Fruit fly (Drosophila melanogaster) whole organism, embryonic: ENCODE measurements around the gene CG14370.

ENCODE experiments used
- Abd-B ChIP-seq: fragments of 200-800 bp; sonication (Bioruptor generic); optimal IDR thresholded peaks from 2 replicates; lab custom pipeline; 2018; ENCODE audit warnings: missing biosample characterization, mild to moderate bottlenecking, missing genetic modification characterization, moderate library complexity
- Atf-2 ChIP-seq: fragments of 200-800 bp; sonication (Bioruptor generic); optimal IDR thresholded peaks from 2 replicates; lab custom pipeline; 2016; ENCODE audit warnings: missing biosample characterization, missing genetic modification characterization
- Awh ChIP-seq: fragments of 200-800 bp; sonication (Bioruptor generic); IDR thresholded peaks from 2 replicates; pipeline ENCODE4, ENCODE4 v1.3.6; 2022; ENCODE audit warnings: missing biosample characterization, missing genetic modification characterization
- CG11247 ChIP-seq: fragments of 200-800 bp; sonication (Bioruptor generic); IDR thresholded peaks from 2 replicates; pipeline ENCODE4 v1.3.6; 2022; ENCODE audit warnings: missing biosample characterization, missing genetic modification characterization
- CG11504 ChIP-seq: fragments of 200-800 bp; sonication (Bioruptor generic); optimal IDR thresholded peaks from 3 replicates; lab custom pipeline; 2019; ENCODE audit warnings: missing biosample characterization, mild to moderate bottlenecking, missing genetic modification characterization, moderate library complexity
- CG12104 ChIP-seq: fragments of 200-800 bp; sonication (Bioruptor generic); optimal IDR thresholded peaks from 3 replicates; lab custom pipeline; 2016; ENCODE audit warnings: missing biosample characterization, missing genetic modification characterization
- CG12219 ChIP-seq: fragments of 200-800 bp; sonication (Bioruptor generic); optimal IDR thresholded peaks from 3 replicates; lab custom pipeline; 2018; ENCODE audit warnings: missing biosample characterization, mild to moderate bottlenecking, missing genetic modification characterization
- CG12391 ChIP-seq: fragments of 200-800 bp; sonication (Bioruptor generic); optimal IDR thresholded peaks from 3 replicates; lab custom pipeline; 2018; ENCODE audit warnings: missing biosample characterization, mild to moderate bottlenecking, missing genetic modification characterization, moderate library complexity
- CG1602 ChIP-seq: fragments of 200-800 bp; sonication (Bioruptor generic); optimal IDR thresholded peaks from 3 replicates; lab custom pipeline; 2016; ENCODE audit warnings: missing biosample characterization, missing genetic modification characterization
- CG16813 ChIP-seq: fragments of 200-800 bp; sonication (Bioruptor generic); IDR thresholded peaks from 3 replicates; pipeline ENCODE4 v1.3.6; 2022; ENCODE audit warnings: missing biosample characterization, missing genetic modification characterization; ENCODE audit not compliant: partially characterized antibody
- CG17912 ChIP-seq: fragments of 200-800 bp; sonication (Bioruptor generic); optimal IDR thresholded peaks from 2 replicates; lab custom pipeline; 2018; ENCODE audit warnings: missing biosample characterization, mild to moderate bottlenecking, missing genetic modification characterization
- CG31441 ChIP-seq: fragments of 200-800 bp; sonication (Bioruptor generic); IDR thresholded peaks from 2 replicates; pipeline ENCODE4 v1.3.6; 2022; ENCODE audit warnings: missing biosample characterization, missing genetic modification characterization
- CG3726 ChIP-seq: fragments of 200-800 bp; sonication (Bioruptor generic); IDR thresholded peaks from 3 replicates; pipeline ENCODE4, ENCODE4 v1.3.6; 2022; ENCODE audit warnings: missing biosample characterization, missing genetic modification characterization
- CG7372 ChIP-seq: fragments of 200-800 bp; sonication (Bioruptor generic); IDR thresholded peaks from 2 replicates; pipeline ENCODE4 v1.3.6; 2022; ENCODE audit warnings: missing biosample characterization, missing genetic modification characterization
- CG7839 ChIP-seq: fragments of 200-800 bp; sonication (Bioruptor generic); optimal IDR thresholded peaks from 3 replicates; lab custom pipeline; 2018; ENCODE audit warnings: missing biosample characterization, mild to moderate bottlenecking, missing genetic modification characterization, moderate library complexity
- CG8478 ChIP-seq: fragments of >200 bp; optimal IDR thresholded peaks from 2 replicates; lab custom pipeline; 2018
- CG8924 ChIP-seq: fragments of 200-800 bp; optimal IDR thresholded peaks from 3 replicates; lab custom pipeline; 2019; ENCODE audit warnings: missing biosample characterization, mild to moderate bottlenecking, missing genetic modification characterization, moderate library complexity
- D19A ChIP-seq: fragments of 200-800 bp; optimal IDR thresholded peaks from 3 replicates; lab custom pipeline; 2019; ENCODE audit warnings: missing biosample characterization, mild to moderate bottlenecking, missing genetic modification characterization, moderate library complexity
- Doc2 ChIP-seq: fragments of 200-800 bp; sonication (Bioruptor generic); IDR thresholded peaks from 2 replicates; pipeline ENCODE4 v1.3.6; 2022; ENCODE audit warnings: missing biosample characterization, missing genetic modification characterization
- Drgx ChIP-seq: fragments of 200-800 bp; sonication (Bioruptor generic); IDR thresholded peaks from 2 replicates; pipeline ENCODE4 v1.3.6; 2022; ENCODE audit warnings: missing biosample characterization, missing genetic modification characterization
- Gug ChIP-seq: fragments of 200-800 bp; sonication (Bioruptor generic); IDR thresholded peaks from 4 replicates; pipeline ENCODE4 v1.3.6; 2022; ENCODE audit warnings: missing biosample characterization, missing genetic modification characterization
- Hr51 ChIP-seq, 2 experiments: fragments of 200-800 bp; sonication (Bioruptor generic); optimal IDR thresholded peaks; 2 replicates in 1 of 2; 3 replicates in 1 of 2; lab custom pipeline; 2016 to 2018; ENCODE audit warnings: missing biosample characterization in 2 of 2, missing genetic modification characterization in 2 of 2, mild to moderate bottlenecking in 1 of 2, moderate library complexity in 1 of 2
- Sin3A ChIP-seq: fragments of >200 bp; optimal IDR thresholded peaks from 2 replicates; lab custom pipeline; 2018
- Six4 ChIP-seq: fragments of 200-800 bp; sonication (Bioruptor generic); optimal IDR thresholded peaks from 2 replicates; lab custom pipeline; 2016; ENCODE audit warnings: missing biosample characterization, missing genetic modification characterization
- Sry-δ ChIP-seq: fragments of 200-800 bp; sonication (Bioruptor generic); optimal IDR thresholded peaks from 2 replicates; lab custom pipeline; 2016; ENCODE audit warnings: missing biosample characterization, missing genetic modification characterization
- Xbp1 ChIP-seq: fragments of 200-800 bp; sonication (Bioruptor generic); optimal IDR thresholded peaks from 3 replicates; lab custom pipeline; 2016; ENCODE audit warnings: missing biosample characterization, mild to moderate bottlenecking, missing genetic modification characterization
- bsh ChIP-seq, 2 experiments: fragments of 200-800 bp; sonication (Bioruptor generic); optimal IDR thresholded peaks; 2 replicates each; lab custom pipeline; 2017 to 2018; ENCODE audit warnings: mild to moderate bottlenecking in 2 of 2, missing biosample characterization in 2 of 2, missing genetic modification characterization in 2 of 2, moderate library complexity in 1 of 2
- chn ChIP-seq: fragments of 200-800 bp; sonication (Bioruptor generic); optimal IDR thresholded peaks from 2 replicates; lab custom pipeline; 2016; ENCODE audit warnings: missing biosample characterization, missing genetic modification characterization
- da ChIP-seq: fragments of 200-800 bp; sonication (Bioruptor generic); optimal IDR thresholded peaks from 2 replicates; lab custom pipeline; 2016; ENCODE audit warnings: missing biosample characterization, missing genetic modification characterization
- dmrt99B ChIP-seq: fragments of 200-800 bp; sonication (Bioruptor generic); optimal IDR thresholded peaks from 2 replicates; lab custom pipeline; 2018; ENCODE audit warnings: missing biosample characterization, mild to moderate bottlenecking, missing genetic modification characterization, moderate library complexity
- ewg ChIP-seq: fragments of 200-800 bp; sonication (Bioruptor generic); optimal IDR thresholded peaks from 3 replicates; lab custom pipeline; 2017; ENCODE audit warnings: mild to moderate bottlenecking, missing biosample characterization, missing genetic modification reagents, missing genetic modification characterization
- fd96Cb ChIP-seq: fragments of 200-800 bp; sonication (Bioruptor generic); optimal IDR thresholded peaks from 2 replicates; lab custom pipeline; 2018; ENCODE audit warnings: missing biosample characterization, mild to moderate bottlenecking, missing genetic modification characterization, moderate library complexity
- hkb ChIP-seq, 2 experiments: fragments of 200-800 bp in 1 of 2; fragments of >200 bp in 1 of 2; sonication (Bioruptor generic) in 1 of 2; IDR thresholded peaks in 1 of 2; optimal IDR thresholded peaks in 1 of 2; 2 replicates each; pipeline versions ENCODE4 v1.3.6 to Lab custom; 2017 to 2022; ENCODE audit warnings: missing biosample characterization in 1 of 2, missing genetic modification characterization in 1 of 2
- ind ChIP-seq: fragments of 200-800 bp; sonication (Bioruptor generic); optimal IDR thresholded peaks from 3 replicates; lab custom pipeline; 2016; ENCODE audit warnings: missing biosample characterization, missing genetic modification characterization
- lola ChIP-seq, 3 experiments: fragments of >200 bp in 2 of 3; fragments of 200-800 bp in 1 of 3; sonication (Bioruptor generic) in 1 of 3; optimal IDR thresholded peaks; 2 replicates each; lab custom pipeline; 2017 to 2019; ENCODE audit warnings: missing biosample characterization in 3 of 3, missing genetic modification characterization in 3 of 3, mild to moderate bottlenecking in 1 of 3, moderate library complexity in 1 of 3
- nerfin-1 ChIP-seq: fragments of 200-800 bp; sonication (Bioruptor generic); optimal IDR thresholded peaks from 3 replicates; lab custom pipeline; 2019; ENCODE audit warnings: missing biosample characterization, mild to moderate bottlenecking, missing genetic modification characterization, moderate library complexity
- nmo ChIP-seq: fragments of 200-800 bp; sonication (Bioruptor generic); optimal IDR thresholded peaks from 2 replicates; lab custom pipeline; 2018; ENCODE audit warnings: missing biosample characterization, mild to moderate bottlenecking, missing genetic modification characterization, moderate library complexity
- otp ChIP-seq: fragments of 200-800 bp; sonication (Bioruptor generic); IDR thresholded peaks from 3 replicates; pipeline ENCODE4, ENCODE4 v1.3.6; 2022; ENCODE audit warnings: missing biosample characterization, missing genetic modification characterization
- pan ChIP-seq, 4 experiments: fragments of >200 bp in 3 of 4; fragments of 200-800 bp in 1 of 4; sonication (Bioruptor generic) in 1 of 4; optimal IDR thresholded peaks in 3 of 4; IDR thresholded peaks in 1 of 4; 2 replicates each; pipeline versions ENCODE4 v1.3.6 to Lab custom; 2017 to 2022; ENCODE audit warnings: missing biosample characterization in 2 of 4, missing genetic modification characterization in 2 of 4, mixed read lengths in 1 of 4
- prd ChIP-seq, 3 experiments: fragments of >200 bp in 2 of 3; fragments of 200-800 bp in 1 of 3; sonication (Bioruptor generic) in 1 of 3; optimal IDR thresholded peaks in 2 of 3; IDR thresholded peaks in 1 of 3; 2 replicates in 2 of 3; 3 replicates in 1 of 3; pipeline versions ENCODE4 v1.3.6 to Lab custom; 2017 to 2022; ENCODE audit warnings: missing biosample characterization in 1 of 3, missing genetic modification characterization in 1 of 3
- ro ChIP-seq: fragments of 200-800 bp; sonication (Bioruptor generic); IDR thresholded peaks from 2 replicates; pipeline ENCODE4 v1.3.6; 2022; ENCODE audit warnings: missing biosample characterization, missing genetic modification characterization
- sens ChIP-seq: fragments of 200-800 bp; sonication (Bioruptor generic); peaks from one replicate; lab custom pipeline; 2016; ENCODE audit warnings: missing biosample characterization, missing genetic modification characterization
- so ChIP-seq: fragments of 200-800 bp; sonication (Bioruptor generic); IDR thresholded peaks from 3 replicates; pipeline ENCODE4 v1.3.6; 2022; ENCODE audit warnings: missing biosample characterization, missing genetic modification characterization
- sr ChIP-seq: fragments of 200-800 bp; sonication (Bioruptor generic); IDR thresholded peaks from 3 replicates; pipeline ENCODE4 v1.3.6; 2022; ENCODE audit warnings: missing biosample characterization, missing genetic modification characterization
- tap ChIP-seq: fragments of 200-800 bp; optimal IDR thresholded peaks from 3 replicates; lab custom pipeline; 2019; ENCODE audit warnings: missing biosample characterization, mild to moderate bottlenecking, missing genetic modification characterization, moderate library complexity
- tin ChIP-seq: fragments of 200-800 bp; sonication (Bioruptor generic); optimal IDR thresholded peaks from 3 replicates; lab custom pipeline; 2016; ENCODE audit warnings: missing biosample characterization, missing genetic modification characterization
- tup ChIP-seq: fragments of 200-800 bp; sonication (Bioruptor generic); optimal IDR thresholded peaks from 2 replicates; lab custom pipeline; 2016; ENCODE audit warnings: missing biosample characterization, mild to moderate bottlenecking, missing genetic modification characterization, moderate library complexity
- usp ChIP-seq: fragments of >200 bp; optimal IDR thresholded peaks from 2 replicates; lab custom pipeline; 2017; ENCODE audit warnings: missing biosample characterization, missing genetic modification characterization
- wor ChIP-seq: fragments of 200-800 bp; sonication (Bioruptor generic); IDR thresholded peaks from 2 replicates; pipeline ENCODE4 v1.3.6; 2022; ENCODE audit warnings: missing biosample characterization, missing genetic modification characterization
- zfh1 ChIP-seq: fragments of 200-800 bp; sonication (Bioruptor generic); IDR thresholded peaks from 3 replicates; pipeline ENCODE4 v1.3.6; 2022; ENCODE audit warnings: missing biosample characterization, missing genetic modification characterization

The CG14370 gene

dm6 chr3R:13549515-13549914 is 38.3 kb upstream of the CG14370 start (continued):
- TF ChIP-seq wor (peak; percentile 51), ro (GFP tag; lab: Robert Waterston, UW) (no peak), otp (GFP tag; lab: Robert Waterston, UW) (no peak), Gug (GFP tag; lab: Robert Waterston, UW) (no peak), CG8924 (peak; percentile 47), CG12391 (tag; lab: Kevin White, UChicago) (peak; percentile 59), CG17912 (GFP tag; lab: Kevin White, UChicago) (no peak), sens (GFP tag; lab: Kevin White, UChicago) (peak; percentile 89), CG7372 (GFP tag; lab: Robert Waterston, UW) (no peak), Hr51 (GFP tag; optimal IDR thresholded peaks at IDR 0.05; lab: Kevin White, UChicago) (peak in 1 of 2 experiments; percentile 72), nmo (GFP tag; lab: Kevin White, UChicago) (peak; percentile 67), CG7839 (tag; lab: Kevin White, UChicago) (peak; percentile 54), fd96Cb (tag; lab: Kevin White, UChicago) (peak; percentile 64), CG3726 (GFP tag; lab: Robert Waterston, UW) (no peak), CG12104 (GFP tag; lab: Kevin White, UChicago) (no peak), lola (GFP tag; optimal IDR thresholded peaks at IDR 0.05; lab: Kevin White, UChicago) (peak in 1 of 3 experiments; percentile 51), tin (peak; percentile 4), tup (GFP tag; lab: Kevin White, UChicago) (no peak), CG11247 (GFP tag; lab: Robert Waterston, UW) (no peak), hkb (optimal IDR thresholded peaks at IDR 0.05; lab: Kevin White, UChicago) (no peak), hkb (GFP tag; IDR thresholded peaks at IDR 0.05; lab: Robert Waterston, UW) (no peak), CG12219 (peak; percentile 34), prd (optimal IDR thresholded peaks at IDR 0.05; lab: Kevin White, UChicago) (no peak), prd (GFP tag; IDR thresholded peaks at IDR 0.05; lab: Robert Waterston, UW) (no peak; the same call in 2 of the 3 replicates), chn (GFP tag; lab: Kevin White, UChicago) (peak; percentile 3), sr (no peak), nerfin-1 (tag; lab: Kevin White, UChicago) (peak; percentile 29), Xbp1 (peak; percentile 21), usp (GFP tag; lab: Kevin White, UChicago) (no peak), so (GFP tag; lab: Robert Waterston, UW) (no peak), dmrt99B (tag; lab: Kevin White, UChicago) (peak; percentile 81), Sry-δ (GFP tag; lab: Kevin White, UChicago) (no peak), D19A (tag; lab: Kevin White, UChicago) (peak; percentile 54), CG8478 (lab: Kevin White, UChicago) (no peak), zfh1 (GFP tag; lab: Robert Waterston, UW) (no peak), Awh (GFP tag; lab: Robert Waterston, UW) (no peak), CG16813 (no peak), CG31441 (GFP tag; lab: Robert Waterston, UW) (peak; percentile 53; the same call in 1 of the 2 replicates), da (GFP tag; lab: Kevin White, UChicago) (no peak), Sin3A (lab: Kevin White, UChicago) (no peak), tap (tag; lab: Kevin White, UChicago) (peak; percentile 20), Six4 (GFP tag; lab: Kevin White, UChicago) (peak; percentile 19), Atf-2 (GFP tag; lab: Kevin White, UChicago) (no peak), bsh (GFP tag; optimal IDR thresholded peaks at IDR 0.05; lab: Kevin White, UChicago) (peak in 1 of 2 experiments; percentile 71), Abd-B (GFP tag; lab: Kevin White, UChicago) (peak; percentile 32), Doc2 (GFP tag; lab: Robert Waterston, UW) (no peak), ind (GFP tag; lab: Kevin White, UChicago) (peak; percentile 16), CG11504 (tag; lab: Kevin White, UChicago) (peak; percentile 75), CG1602 (peak; percentile 28), Drgx (peak; percentile 37; the same call in 1 of the 2 replicates), ewg (peak; percentile 26), pan (optimal IDR thresholded peaks at IDR 0.05; lab: Kevin White, UChicago) (no peak), pan (GFP tag; optimal IDR thresholded peaks at IDR 0.05 in 1 of 2, IDR thresholded peaks at IDR 0.05 in 1 of 2) (no peak)
